Fruit fly (Drosophila melanogaster): ENCODE data around the gene Icmt.

Gene Icmt

dm6 chr3L:13028740-13029139 is 10.7 kb downstream of the Icmt start, which contains the start of gene CG17672 (continued):
- no peak for TF ChIP-seq CG15011 (GFP tag; optimal IDR thresholded peaks at IDR 0.05)
- no peak for TF ChIP-seq Fer2 (tag; optimal IDR thresholded peaks at IDR 0.05)
- no peak for TF ChIP-seq CG7786 (GFP tag; optimal IDR thresholded peaks at IDR 0.05)
- TF ChIP-seq kay (GFP tag; optimal IDR thresholded peaks at IDR 0.05): no peak
- no peak for TF ChIP-seq CG14050 (GFP tag; IDR thresholded peaks at IDR 0.05)
- no peak for TF ChIP-seq Bteb2 (GFP tag; optimal IDR thresholded peaks at IDR 0.05)
- no peak for TF ChIP-seq Bgb (GFP tag; IDR thresholded peaks at IDR 0.05; ENCODE audit: partially characterized antibody)
- no peak for TF ChIP-seq Usf (GFP tag; optimal IDR thresholded peaks at IDR 0.05)

DNA sequence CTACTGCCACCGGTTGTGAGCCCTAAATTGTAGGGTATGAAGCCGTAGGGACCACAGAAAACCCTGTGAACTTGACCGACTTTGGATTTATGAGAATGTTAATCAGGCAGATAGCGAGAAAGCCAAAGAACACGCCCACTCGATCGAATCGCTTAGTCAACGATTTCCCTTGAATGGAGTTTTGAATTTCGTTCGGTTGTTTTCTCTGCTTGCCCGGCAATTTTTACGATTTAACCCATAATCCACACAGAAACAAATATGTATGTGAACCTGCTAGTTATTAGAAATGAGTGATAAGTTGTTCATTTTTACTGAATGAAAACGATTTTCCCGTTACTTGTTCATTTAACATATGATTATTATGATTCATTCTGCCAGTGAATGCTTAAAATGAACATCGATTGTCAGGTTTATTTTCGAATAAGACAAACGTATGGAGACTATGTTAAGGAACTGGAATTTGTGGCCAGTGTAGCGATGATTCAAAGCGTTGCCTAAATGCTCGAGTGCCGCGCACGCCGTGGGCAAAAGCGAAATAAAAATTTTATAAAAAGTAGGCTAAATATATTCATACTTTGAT is 12.1 kb downstream of the Icmt start:
- TF ChIP-seq CG18476 (GFP tag; optimal IDR thresholded peaks at IDR 0.05): no peak
- TF ChIP-seq pum (GFP tag; optimal IDR thresholded peaks at IDR 0.05): peak; percentile 10
- no peak for TF ChIP-seq hkb (optimal IDR thresholded peaks at IDR 0.05)
- TF ChIP-seq hkb (GFP tag; IDR thresholded peaks at IDR 0.05): 0 out of 2 replicates have a peak, but pooled peaks have one; percentile 7
- TF ChIP-seq CG12769 (tag; optimal IDR thresholded peaks at IDR 0.05): peak; percentile 20
- peak; percentile 37 for TF ChIP-seq abd-A (tag; optimal IDR thresholded peaks at IDR 0.05)
- TF ChIP-seq dmrt99B (tag; optimal IDR thresholded peaks at IDR 0.05): peak; percentile 57
- no peak for TF ChIP-seq CG31388 (GFP tag; optimal IDR thresholded peaks at IDR 0.05)
- peak; percentile 44 for TF ChIP-seq CG2678 (tag; optimal IDR thresholded peaks at IDR 0.05)
- peak in 1 of 2 experiments; percentile 16 for TF ChIP-seq Pdp1 (GFP tag; optimal IDR thresholded peaks at IDR 0.05)
- no peak for TF ChIP-seq ash1 (GFP tag; optimal IDR thresholded peaks at IDR 0.05)
- TF ChIP-seq jigr1 (GFP tag; IDR thresholded peaks at IDR 0.05): no peak
- peak; percentile 37 for TF ChIP-seq Abd-B (GFP tag; optimal IDR thresholded peaks at IDR 0.05)
- TF ChIP-seq CG1603 (tag; optimal IDR thresholded peaks at IDR 0.05): peak; percentile 37
- TF ChIP-seq CG11247 (GFP tag; IDR thresholded peaks at IDR 0.05): no peak
- TF ChIP-seq CoRest (tag; optimal IDR thresholded peaks at IDR 0.05): peak; percentile 47
- TF ChIP-seq CG12155 (GFP tag; optimal IDR thresholded peaks at IDR 0.05): no peak
- TF ChIP-seq dysf (GFP tag; IDR thresholded peaks at IDR 0.05): peak; percentile 58; the same call in 1 of the 3 replicates
- TF ChIP-seq CG30403 (GFP tag; optimal IDR thresholded peaks at IDR 0.05): peak; percentile 37
- TF ChIP-seq Oaz (GFP tag; IDR thresholded peaks at IDR 0.05): 0 out of 2 replicates have a peak, but pooled peaks have one; percentile 26
- no peak for TF ChIP-seq CG9797 (GFP tag; optimal IDR thresholded peaks at IDR 0.05)
- TF ChIP-seq Aef1 (GFP tag; IDR thresholded peaks at IDR 0.05): no peak
- TF ChIP-seq CG2712 (tag; optimal IDR thresholded peaks at IDR 0.05): peak; percentile 41
- peak; percentile 30 for TF ChIP-seq CG13424 (tag; optimal IDR thresholded peaks at IDR 0.05)
- TF ChIP-seq CG11504 (tag; optimal IDR thresholded peaks at IDR 0.05): peak; percentile 61
- peak; percentile 7 for TF ChIP-seq NfI (GFP tag; optimal IDR thresholded peaks at IDR 0.05)
- TF ChIP-seq fd102C (GFP tag; optimal IDR thresholded peaks at IDR 0.05): no peak
- TF ChIP-seq danr (GFP tag; IDR thresholded peaks at IDR 0.05): 0 out of 2 replicates have a peak, but pooled peaks have one; percentile 9
- peak; percentile 42 for TF ChIP-seq kay (GFP tag; optimal IDR thresholded peaks at IDR 0.05)
- TF ChIP-seq fd96Cb (tag; optimal IDR thresholded peaks at IDR 0.05): peak; percentile 6
- no peak for TF ChIP-seq ab (GFP tag; optimal IDR thresholded peaks at IDR 0.05)
- peak; percentile 6; the same call in 1 of the 2 replicates for TF ChIP-seq CG31224 (GFP tag; IDR thresholded peaks at IDR 0.05)
- no peak for TF ChIP-seq prd (optimal IDR thresholded peaks at IDR 0.05)
- peak; percentile 39; the same call in 1 of the 3 replicates for TF ChIP-seq prd (GFP tag; IDR thresholded peaks at IDR 0.05)
- peak in 1 of 2 experiments; percentile 2 for TF ChIP-seq dpn (GFP tag; optimal IDR thresholded peaks at IDR 0.05)
- TF ChIP-seq lilli (GFP tag; optimal IDR thresholded peaks at IDR 0.05): peak; percentile 7
- no peak for TF ChIP-seq CG3726 (GFP tag; IDR thresholded peaks at IDR 0.05)
- no peak for TF ChIP-seq z (GFP tag; IDR thresholded peaks at IDR 0.05)
- TF ChIP-seq CG4360 (GFP tag; IDR thresholded peaks at IDR 0.05): no peak
- TF ChIP-seq CG8924 (tag; optimal IDR thresholded peaks at IDR 0.05): peak; percentile 22
- TF ChIP-seq gcm2 (GFP tag; optimal IDR thresholded peaks at IDR 0.05): no peak
- peak; percentile 47 for TF ChIP-seq Oli (tag; optimal IDR thresholded peaks at IDR 0.05)

All from whole organism, embryonic.